Worm (Caenorhabditis elegans) whole organism, young adult: ENCODE results near the gene fbxb-75.

Experiments used
- B0019.2 ChIP-seq: fragments of 200-800 bp; sonication (Bioruptor generic); conservative IDR thresholded peaks from 2 replicates; pipeline ENCODE4 v1.3.6; 2022; ENCODE audit warnings: missing genetic modification reagents, missing genetic modification characterization, missing compliant biosample characterization
- B0035.1 ChIP-seq: sonication (generic microtip); optimal IDR thresholded peaks from 2 replicates; lab custom pipeline; 2016; ENCODE audit warnings: missing genetic modification characterization, mild to moderate bottlenecking, missing compliant biosample characterization, missing genotype, missing genetic modification reagents
- C06A6.2 ChIP-seq: fragments of 200-800 bp; sonication (Bioruptor generic); conservative IDR thresholded peaks from 2 replicates; pipeline ENCODE4 v1.3.6; 2022; ENCODE audit warnings: missing genetic modification characterization, missing compliant biosample characterization
- C17E4.6 ChIP-seq: fragments of 200-800 bp; sonication (Bioruptor generic); IDR thresholded peaks from 2 replicates; pipeline ENCODE4 v1.3.6; 2022; ENCODE audit warnings: missing genetic modification reagents, missing genetic modification characterization, missing compliant biosample characterization
- F23B12.7 ChIP-seq: sonication (generic microtip); optimal IDR thresholded peaks from 2 replicates; lab custom pipeline; 2017; ENCODE audit warnings: missing genetic modification characterization, mild to moderate bottlenecking, missing compliant biosample characterization, antibody characterized with exemption, moderate library complexity; ENCODE audit not compliant: insufficient read depth
- F39B2.1 ChIP-seq: fragments of 200-800 bp; sonication (Bioruptor generic); IDR thresholded peaks from 2 replicates; pipeline ENCODE4 v1.3.6; 2022; ENCODE audit warnings: missing genetic modification reagents, missing genetic modification characterization, missing compliant biosample characterization
- F49E8.2 ChIP-seq: sonication (generic microtip); optimal IDR thresholded peaks from 3 replicates; lab custom pipeline; 2017; ENCODE audit warnings: missing genetic modification characterization, mild to moderate bottlenecking, missing compliant biosample characterization, antibody characterized with exemption, moderate library complexity; ENCODE audit not compliant: insufficient read depth
- K11D2.4 ChIP-seq: fragments of 200-800 bp; sonication (Bioruptor generic); IDR thresholded peaks from 2 replicates; pipeline ENCODE4 v1.3.6; 2022; ENCODE audit warnings: missing genetic modification reagents, missing genetic modification characterization, missing compliant biosample characterization
- K12H6.12 ChIP-seq: fragments of 200-800 bp; sonication (Bioruptor generic); optimal IDR thresholded peaks from 2 replicates; lab custom pipeline; 2018; ENCODE audit warnings: mild to moderate bottlenecking, missing genetic modification characterization, missing compliant biosample characterization
- T07F8.4 ChIP-seq: sonication (generic microtip); optimal IDR thresholded peaks from 2 replicates; lab custom pipeline; 2016; ENCODE audit warnings: mild to moderate bottlenecking, missing genetic modification characterization, moderate library complexity, missing compliant biosample characterization
- T26A5.8 ChIP-seq: sonication (generic microtip); optimal IDR thresholded peaks from 2 replicates; lab custom pipeline; 2016; ENCODE audit warnings: missing genetic modification characterization, missing compliant biosample characterization
- Y67H2A.10 ChIP-seq: fragments of 200-800 bp; sonication (Bioruptor generic); conservative IDR thresholded peaks from 2 replicates; pipeline ENCODE4 v1.3.6; 2022; ENCODE audit warnings: missing genetic modification reagents, missing genetic modification characterization, missing compliant biosample characterization
- aptf-2 ChIP-seq: fragments of 200-800 bp; sonication (Bioruptor generic); conservative IDR thresholded peaks from 2 replicates; pipeline ENCODE4 v1.3.6; 2022; ENCODE audit warnings: missing genetic modification reagents, missing genetic modification characterization, missing compliant biosample characterization
- athp-1 ChIP-seq: sonication (generic microtip); optimal IDR thresholded peaks from 2 replicates; lab custom pipeline; 2017; ENCODE audit warnings: mild to moderate bottlenecking, missing genetic modification characterization, missing compliant biosample characterization
- ccch-3 ChIP-seq: fragments of 200-800 bp; sonication (Bioruptor generic); optimal IDR thresholded peaks from 2 replicates; lab custom pipeline; 2018; ENCODE audit warnings: mild to moderate bottlenecking, missing genetic modification characterization, missing compliant biosample characterization
- cebp-2 ChIP-seq: fragments of 200-800 bp; sonication (Bioruptor generic); IDR thresholded peaks from 2 replicates; pipeline ENCODE4 v1.3.6; 2022; ENCODE audit warnings: missing genetic modification characterization, missing compliant biosample characterization
- ceh-100 ChIP-seq: fragments of 200-800 bp; sonication (Bioruptor generic); IDR thresholded peaks from 2 replicates; pipeline ENCODE4 v1.3.6; 2022; ENCODE audit warnings: missing genetic modification reagents, missing genetic modification characterization, missing compliant biosample characterization
- die-1 ChIP-seq: sonication (generic microtip); optimal IDR thresholded peaks from 2 replicates; lab custom pipeline; 2016; ENCODE audit warnings: missing genotype, mild to moderate bottlenecking, missing genetic modification characterization, missing compliant biosample characterization
- egl-18 ChIP-seq: fragments of 200-800 bp; sonication (Bioruptor generic); IDR thresholded peaks from 2 replicates; pipeline ENCODE4 v1.3.6; 2022; ENCODE audit warnings: missing genetic modification reagents, missing genetic modification characterization, missing compliant biosample characterization
- egl-44 ChIP-seq: fragments of 200-800 bp; sonication (Bioruptor generic); IDR thresholded peaks from 2 replicates; pipeline ENCODE4 v1.3.6; 2022; ENCODE audit warnings: missing genetic modification reagents, missing genetic modification characterization, missing compliant biosample characterization
- ets-4 ChIP-seq: fragments of 200-800 bp; sonication (Bioruptor generic); optimal IDR thresholded peaks from 2 replicates; lab custom pipeline; 2018; ENCODE audit warnings: mild to moderate bottlenecking, missing genetic modification characterization, missing compliant biosample characterization
- him-1 ChIP-seq: sonication (generic microtip); optimal IDR thresholded peaks from 2 replicates; lab custom pipeline; 2016; ENCODE audit warnings: missing genotype, missing genetic modification reagents, missing genetic modification characterization, missing compliant biosample characterization
- hlh-12 ChIP-seq: sonication (generic microtip); optimal IDR thresholded peaks from 2 replicates; lab custom pipeline; 2016; ENCODE audit warnings: missing genetic modification characterization, missing compliant biosample characterization
- hmg-20 ChIP-seq: fragments of 200-800 bp; sonication (Bioruptor generic); IDR thresholded peaks from 2 replicates; pipeline ENCODE4 v1.3.6; 2022; ENCODE audit warnings: missing genetic modification reagents, missing genetic modification characterization, missing compliant biosample characterization
- hrde-1 ChIP-seq: sonication (generic microtip); optimal IDR thresholded peaks from 2 replicates; lab custom pipeline; 2016; ENCODE audit warnings: missing genetic modification characterization, mild to moderate bottlenecking, missing compliant biosample characterization, moderate library complexity, missing genotype, missing genetic modification reagents, borderline replicate concordance
- let-526 ChIP-seq: fragments of 200-800 bp; sonication (Bioruptor generic); IDR thresholded peaks from 2 replicates; pipeline ENCODE4 v1.3.6; 2022; ENCODE audit warnings: missing genetic modification reagents, missing genetic modification characterization, missing compliant biosample characterization
- lsl-1 ChIP-seq: fragments of 200-800 bp; sonication (Bioruptor generic); optimal IDR thresholded peaks from 2 replicates; lab custom pipeline; 2018; ENCODE audit warnings: mild to moderate bottlenecking, missing genetic modification characterization, moderate library complexity, missing compliant biosample characterization
- lsy-27 ChIP-seq: sonication (generic microtip); optimal IDR thresholded peaks from 2 replicates; lab custom pipeline; 2017; ENCODE audit warnings: missing genetic modification characterization, mild to moderate bottlenecking, missing compliant biosample characterization, antibody characterized with exemption, missing genotype, borderline replicate concordance; ENCODE audit not compliant: insufficient read depth
- madf-8 ChIP-seq: fragments of 200-800 bp; sonication (Bioruptor generic); conservative IDR thresholded peaks from 2 replicates; pipeline ENCODE4 v1.3.6; 2022; ENCODE audit warnings: missing genetic modification reagents, missing genetic modification characterization, missing compliant biosample characterization
- mcd-1 ChIP-seq: fragments of 200-800 bp; sonication (Bioruptor generic); IDR thresholded peaks from 2 replicates; pipeline ENCODE4 v1.3.6; 2022; ENCODE audit warnings: missing genetic modification reagents, missing genetic modification characterization, missing compliant biosample characterization
- mes-4 ChIP-seq: sonication (generic microtip); optimal IDR thresholded peaks from 2 replicates; lab custom pipeline; 2016; ENCODE audit warnings: missing genotype, missing genetic modification characterization, missing compliant biosample characterization
- nhr-179 ChIP-seq: sonication (generic microtip); optimal IDR thresholded peaks from 2 replicates; lab custom pipeline; 2016; ENCODE audit warnings: mild to moderate bottlenecking, missing genetic modification characterization, missing compliant biosample characterization
- nhr-27 ChIP-seq: fragments of 200-800 bp; sonication (Bioruptor generic); optimal IDR thresholded peaks from 2 replicates; lab custom pipeline; 2018; ENCODE audit warnings: mild to moderate bottlenecking, missing genetic modification characterization, moderate library complexity, missing compliant biosample characterization
- nhr-80 ChIP-seq: sonication (generic microtip); optimal IDR thresholded peaks from 2 replicates; lab custom pipeline; 2016; ENCODE audit warnings: missing genetic modification characterization, missing compliant biosample characterization
- nhr-90 ChIP-seq: sonication (generic microtip); optimal IDR thresholded peaks from 2 replicates; lab custom pipeline; 2016; ENCODE audit warnings: missing genotype, mild to moderate bottlenecking, missing genetic modification characterization, missing compliant biosample characterization
- pbrm-1 ChIP-seq: fragments of 200-800 bp; sonication (Bioruptor generic); IDR thresholded peaks from 2 replicates; pipeline ENCODE4 v1.3.6; 2022; ENCODE audit warnings: missing genetic modification reagents, missing genetic modification characterization, missing compliant biosample characterization
- pha-4 ChIP-seq: fragments of 150-350 bp; sonication (generic microtip); optimal IDR thresholded peaks from 2 replicates; lab custom pipeline; 2014; ENCODE audit warnings: missing biosample characterization, missing genetic modification reagents, missing genetic modification characterization
- rcor-1 ChIP-seq: fragments of 200-800 bp; sonication (Bioruptor generic); IDR thresholded peaks from 2 replicates; pipeline ENCODE4 v1.3.6; 2022; ENCODE audit warnings: missing genetic modification reagents, missing genetic modification characterization, missing compliant biosample characterization
- snpc-3.4 ChIP-seq: sonication (generic microtip); optimal IDR thresholded peaks from 2 replicates; lab custom pipeline; 2017; ENCODE audit warnings: missing genetic modification characterization, mild to moderate bottlenecking, missing compliant biosample characterization, antibody characterized with exemption, moderate library complexity, missing genotype, missing genetic modification reagents
- somi-1 ChIP-seq: fragments of 200-800 bp; sonication (Bioruptor generic); optimal IDR thresholded peaks from 2 replicates; lab custom pipeline; 2018; ENCODE audit warnings: mild to moderate bottlenecking, missing genetic modification characterization, missing compliant biosample characterization
- tbp1 ChIP-seq: fragments of 200-800 bp; sonication (Bioruptor generic); optimal IDR thresholded peaks from 2 replicates; lab custom pipeline; 2018; ENCODE audit warnings: mild to moderate bottlenecking, missing genetic modification characterization, missing compliant biosample characterization
- tbx-9 ChIP-seq: sonication (generic microtip); optimal IDR thresholded peaks from 2 replicates; lab custom pipeline; 2016; ENCODE audit warnings: borderline replicate concordance, missing genetic modification characterization, inconsistent platforms, missing compliant biosample characterization
- tlf-1 ChIP-seq: fragments of 200-800 bp; sonication (Bioruptor generic); optimal IDR thresholded peaks from 2 replicates; lab custom pipeline; 2018; ENCODE audit warnings: mild to moderate bottlenecking, missing genetic modification characterization, missing compliant biosample characterization
- zfh-2 ChIP-seq: fragments of 200-800 bp; sonication (Bioruptor generic); conservative IDR thresholded peaks from 2 replicates; pipeline ENCODE4 v1.3.6; 2022; ENCODE audit warnings: missing genetic modification reagents, missing genetic modification characterization, missing compliant biosample characterization
- zim-3 ChIP-seq: sonication (generic microtip); optimal IDR thresholded peaks from 2 replicates; lab custom pipeline; 2017; ENCODE audit warnings: mild to moderate bottlenecking, missing genetic modification characterization, moderate library complexity, missing compliant biosample characterization
- ztf-6 ChIP-seq: fragments of 200-800 bp; sonication (Bioruptor generic); IDR thresholded peaks from 2 replicates; pipeline ENCODE4 v1.3.6; 2022; ENCODE audit warnings: missing genetic modification reagents, missing genetic modification characterization, missing compliant biosample characterization

The fbxb-75 gene

ce11 chrIV:4445711-4446290, 4.8 kb upstream of the fbxb-75 start, which contains the start of the genes wapl-1 and htz-1 (continued):
- peak; percentile 85 for TF ChIP-seq C06A6.2
- peak; percentile 65 for TF ChIP-seq hmg-20 (GFP tag; lab: Robert Waterston, UW)
- peak; percentile 88 for TF ChIP-seq K11D2.4 (GFP tag; lab: Robert Waterston, UW)
- peak; percentile 67 for TF ChIP-seq nhr-80 (tag; lab: Kevin White, UChicago)
- peak; percentile 85 for TF ChIP-seq K12H6.12
- TF ChIP-seq nhr-27 (tag; lab: Kevin White, UChicago), result no peak
- TF ChIP-seq ztf-6 (GFP tag; lab: Robert Waterston, UW), result no peak; the same call in 1 of the 2 replicates
- TF ChIP-seq F49E8.2 (tag; lab: Kevin White, UChicago), result peak; percentile 78
- no peak for TF ChIP-seq him-1 (tag; lab: Kevin White, UChicago)
- TF ChIP-seq tlf-1, result peak; percentile 96
- peak; percentile 20; the same call in 1 of the 2 replicates for TF ChIP-seq let-526 (GFP tag; lab: Robert Waterston, UW)
- no peak for TF ChIP-seq die-1
- no peak for TF ChIP-seq hrde-1 (tag; lab: Kevin White, UChicago)
- peak; percentile 81; the same call in 1 of the 2 replicates for TF ChIP-seq F39B2.1
- peak; percentile 88 for TF ChIP-seq pha-4
- TF ChIP-seq pbrm-1 (GFP tag; lab: Robert Waterston, UW), result peak; percentile 94
- peak; percentile 58 for TF ChIP-seq F23B12.7 (tag; lab: Kevin White, UChicago)
- peak; percentile 82; the same call in 1 of the 2 replicates for TF ChIP-seq C17E4.6 (GFP tag; lab: Robert Waterston, UW)
- peak; percentile 96 for TF ChIP-seq lsl-1 (GFP tag; lab: Kevin White, UChicago)
- TF ChIP-seq rcor-1, result peak; percentile 92
- TF ChIP-seq B0019.2 (GFP tag; lab: Robert Waterston, UW), result peak; percentile 93
- no peak for TF ChIP-seq nhr-179 (tag; lab: Kevin White, UChicago)
- peak; percentile 64; the same call in 1 of the 2 replicates for TF ChIP-seq zfh-2 (GFP tag; lab: Robert Waterston, UW)
- TF ChIP-seq egl-18 (GFP tag; lab: Robert Waterston, UW), result no peak
- TF ChIP-seq lsy-27 (tag; lab: Kevin White, UChicago), result peak; percentile 63
- peak; percentile 76 for TF ChIP-seq tbp1 (GFP tag; lab: Kevin White, UChicago)
- TF ChIP-seq T26A5.8 (tag; lab: Kevin White, UChicago), result no peak
- no peak for TF ChIP-seq nhr-90 (tag; lab: Kevin White, UChicago)
- peak; percentile 93 for TF ChIP-seq mcd-1
- no peak for TF ChIP-seq aptf-2 (GFP tag; lab: Robert Waterston, UW)
- TF ChIP-seq ccch-3 (GFP tag; lab: Kevin White, UChicago), result no peak
- no peak for TF ChIP-seq T07F8.4
- TF ChIP-seq athp-1 (tag; lab: Kevin White, UChicago), result peak; percentile 65
- TF ChIP-seq snpc-3.4 (tag; lab: Kevin White, UChicago), result peak; percentile 90
- TF ChIP-seq zim-3 (tag; lab: Kevin White, UChicago), result peak; percentile 56
- TF ChIP-seq mes-4, result no peak
- TF ChIP-seq madf-8 (GFP tag; lab: Robert Waterston, UW), result peak; percentile 84
- TF ChIP-seq B0035.1, result no peak
- TF ChIP-seq hlh-12 (tag; lab: Kevin White, UChicago), result no peak
- TF ChIP-seq tbx-9, result no peak
- peak; percentile 81 for TF ChIP-seq ceh-100
- TF ChIP-seq egl-44 (GFP tag; lab: Robert Waterston, UW), result no peak
- TF ChIP-seq ets-4 (GFP tag; lab: Kevin White, UChicago), result no peak
- peak; percentile 54 for TF ChIP-seq somi-1 (GFP tag; lab: Kevin White, UChicago)
- TF ChIP-seq Y67H2A.10, result 0 out of 2 replicates have a peak, but pooled peaks have one; percentile 66
- TF ChIP-seq cebp-2 (GFP tag; lab: Robert Waterston, UW), result peak; percentile 72; the same call in 1 of the 2 replicates
